Fruit fly (Drosophila melanogaster): ENCODE measurements around the gene CG4502.

DNA sequence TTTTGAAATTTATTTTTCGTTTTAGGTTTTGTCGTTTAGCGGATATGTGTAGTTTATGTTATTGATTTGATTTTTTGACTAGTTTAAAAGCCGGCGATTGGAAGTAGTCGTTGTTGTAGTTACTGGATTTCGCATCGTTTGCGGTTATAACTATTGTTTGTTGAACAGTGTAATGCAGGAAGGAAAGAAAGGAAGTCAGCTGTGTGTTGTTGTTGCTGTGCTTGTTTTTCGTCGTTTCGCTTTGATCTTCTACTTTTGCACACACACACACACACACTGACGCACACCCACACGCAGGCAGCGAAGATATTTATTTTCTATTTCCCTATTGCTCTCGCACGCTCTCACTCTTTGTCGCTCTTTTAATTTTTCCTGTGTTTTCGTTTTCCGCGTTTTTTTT lies 15.1 kb upstream of the CG4502 start:
- TF ChIP-seq CG13204 (GFP tag; optimal IDR thresholded peaks at IDR 0.05) (no peak), Snoo (tag; optimal IDR thresholded peaks at IDR 0.05) (no peak), CG8301 (tag; optimal IDR thresholded peaks at IDR 0.05) (peak; percentile 5), CG4496 (GFP tag; IDR thresholded peaks at IDR 0.05) (peak; percentile 8; the same call in 2 of the 3 replicates), CG9948 (tag; optimal IDR thresholded peaks at IDR 0.05) (no peak), EcR (GFP tag; optimal IDR thresholded peaks at IDR 0.05) (no peak), CG12605 (GFP tag; IDR thresholded peaks at IDR 0.05) (no peak), CG32121 (GFP tag; IDR thresholded peaks at IDR 0.05) (no peak), Pif1B (GFP tag; optimal IDR thresholded peaks at IDR 0.05) (no peak), Pif1A (GFP tag; optimal IDR thresholded peaks at IDR 0.05) (no peak), D1 (tag; optimal IDR thresholded peaks at IDR 0.05) (no peak)
